Worm (Caenorhabditis elegans) whole organism, late embryonic: ENCODE measurements around the gene ced-7.

Experiments
- K09A11.1 ChIP-seq: sonication (generic microtip); optimal IDR thresholded peaks from 2 replicates; lab custom pipeline; 2017; ENCODE audit warnings: antibody characterized with exemption, mild to moderate bottlenecking, missing genetic modification characterization, missing compliant biosample characterization; ENCODE audit not compliant: insufficient read depth
- ahr-1 ChIP-seq: sonication (generic microtip); optimal IDR thresholded peaks from 2 replicates; lab custom pipeline; 2016; ENCODE audit warnings: missing genetic modification characterization, missing compliant biosample characterization
- ama-1 ChIP-seq: fragments of 150-350 bp; optimal IDR thresholded peaks from 2 replicates; lab custom pipeline; 2014
- ceh-14 ChIP-seq: sonication (generic microtip); optimal IDR thresholded peaks from 2 replicates; lab custom pipeline; 2016; ENCODE audit warnings: missing genotype, missing genetic modification characterization, missing compliant biosample characterization
- ceh-19 ChIP-seq: fragments of 200-800 bp; sonication (Bioruptor generic); optimal IDR thresholded peaks from 2 replicates; lab custom pipeline; 2018; ENCODE audit warnings: mild to moderate bottlenecking, missing genetic modification characterization, missing compliant biosample characterization
- ceh-22 ChIP-seq: sonication (generic microtip); optimal IDR thresholded peaks from 2 replicates; lab custom pipeline; 2017; ENCODE audit warnings: missing biosample characterization, missing genetic modification characterization
- ceh-30 ChIP-seq: fragments of 150-350 bp; optimal IDR thresholded peaks from 2 replicates; lab custom pipeline; 2014; ENCODE audit warnings: missing biosample characterization, missing genetic modification characterization
- ceh-31 ChIP-seq: sonication (generic microtip); optimal IDR thresholded peaks from 2 replicates; lab custom pipeline; 2016; ENCODE audit warnings: missing genetic modification characterization, missing compliant biosample characterization
- ceh-48 ChIP-seq: sonication (generic microtip); optimal IDR thresholded peaks from 2 replicates; lab custom pipeline; 2016; ENCODE audit warnings: missing genetic modification characterization, inconsistent platforms, missing compliant biosample characterization
- ceh-9 ChIP-seq: sonication (generic microtip); optimal IDR thresholded peaks from 2 replicates; lab custom pipeline; 2016; ENCODE audit warnings: mild to moderate bottlenecking, missing genetic modification characterization, inconsistent platforms, missing compliant biosample characterization
- dmd-4 ChIP-seq: sonication (generic microtip); optimal IDR thresholded peaks from 2 replicates; lab custom pipeline; 2016; ENCODE audit warnings: borderline replicate concordance, missing genetic modification characterization, missing compliant biosample characterization
- dve-1 ChIP-seq: sonication (generic microtip); optimal IDR thresholded peaks from 2 replicates; lab custom pipeline; 2017; ENCODE audit warnings: antibody characterized with exemption, mild to moderate bottlenecking, missing genetic modification characterization, missing compliant biosample characterization
- elt-2 ChIP-seq: sonication (generic microtip); optimal IDR thresholded peaks from 2 replicates; lab custom pipeline; 2016; ENCODE audit warnings: missing genetic modification reagents, missing genetic modification characterization, missing compliant biosample characterization
- elt-4 ChIP-seq: sonication (generic microtip); optimal IDR thresholded peaks from 2 replicates; lab custom pipeline; 2016; ENCODE audit warnings: missing genetic modification characterization, missing compliant biosample characterization
- ets-4 ChIP-seq: sonication (generic microtip); optimal IDR thresholded peaks from 2 replicates; lab custom pipeline; 2016; ENCODE audit warnings: missing genetic modification characterization, missing compliant biosample characterization
- fax-1 ChIP-seq: sonication (generic microtip); optimal IDR thresholded peaks from 2 replicates; lab custom pipeline; 2016; ENCODE audit warnings: missing genotype, missing genetic modification characterization, missing compliant biosample characterization
- hlh-8 ChIP-seq: sonication (generic microtip); optimal IDR thresholded peaks from 2 replicates; lab custom pipeline; 2016; ENCODE audit warnings: missing genotype, missing genetic modification characterization, missing compliant biosample characterization
- lim-6 ChIP-seq: sonication (generic microtip); optimal IDR thresholded peaks from 2 replicates; lab custom pipeline; 2016; ENCODE audit warnings: missing genetic modification characterization, missing compliant biosample characterization
- lin-11 ChIP-seq: fragments of 200-800 bp; sonication (Bioruptor generic); optimal IDR thresholded peaks from 2 replicates; lab custom pipeline; 2018; ENCODE audit warnings: mild to moderate bottlenecking, missing genetic modification characterization, missing compliant biosample characterization
- madf-2 ChIP-seq: sonication (generic microtip); optimal IDR thresholded peaks from 2 replicates; lab custom pipeline; 2017; ENCODE audit warnings: missing genetic modification characterization, missing compliant biosample characterization
- mec-3 ChIP-seq: sonication (generic microtip); optimal IDR thresholded peaks from 2 replicates; lab custom pipeline; 2016; ENCODE audit warnings: borderline replicate concordance, missing genetic modification characterization, missing compliant biosample characterization
- nhr-11 ChIP-seq: fragments of 150-350 bp; optimal IDR thresholded peaks from 2 replicates; lab custom pipeline; 2014; ENCODE audit warnings: missing biosample characterization, missing genetic modification characterization
- odd-2 ChIP-seq: sonication (generic microtip); optimal IDR thresholded peaks from 2 replicates; lab custom pipeline; 2017; ENCODE audit warnings: antibody characterized with exemption, mild to moderate bottlenecking, missing genetic modification characterization, missing compliant biosample characterization
- pag-3 ChIP-seq: sonication (generic microtip); optimal IDR thresholded peaks from 2 replicates; lab custom pipeline; 2016; ENCODE audit warnings: missing compliant biosample characterization, missing genetic modification characterization, borderline replicate concordance
- pax-1 ChIP-seq: fragments of 150-350 bp; optimal IDR thresholded peaks from 2 replicates; lab custom pipeline; 2014; ENCODE audit warnings: missing biosample characterization, missing genetic modification characterization
- pha-4 ChIP-seq: fragments of 150-350 bp; optimal IDR thresholded peaks from 2 replicates; lab custom pipeline; 2018; ENCODE audit warnings: missing biosample characterization, missing genetic modification reagents, missing genetic modification characterization
- ref-2 ChIP-seq: sonication (generic microtip); optimal IDR thresholded peaks from 2 replicates; lab custom pipeline; 2016; ENCODE audit warnings: missing genetic modification characterization, missing compliant biosample characterization
- sox-2 ChIP-seq: fragments of 200-800 bp; sonication (Bioruptor generic); IDR thresholded peaks from 2 replicates; pipeline ENCODE4 v1.3.6; 2022; ENCODE audit warnings: missing genetic modification reagents, missing genetic modification characterization, missing compliant biosample characterization
- syd-9 ChIP-seq: sonication (generic microtip); optimal IDR thresholded peaks from 2 replicates; lab custom pipeline; 2016; ENCODE audit warnings: mild to moderate bottlenecking, missing genetic modification characterization, moderate library complexity, missing compliant biosample characterization
- tbx-2 ChIP-seq: sonication (generic microtip); optimal IDR thresholded peaks from 2 replicates; lab custom pipeline; 2016; ENCODE audit warnings: missing genetic modification characterization, missing compliant biosample characterization
- unc-3 ChIP-seq, 2 experiments: fragments of 200-800 bp in 1 of 2; sonication (Bioruptor generic) in 1 of 2; sonication (generic microtip) in 1 of 2; conservative IDR thresholded peaks in 1 of 2; optimal IDR thresholded peaks in 1 of 2; 2 replicates each; pipeline versions ENCODE4 v1.3.6 to Lab custom; 2016 to 2022; ENCODE audit warnings: missing compliant biosample characterization in 2 of 2, missing genetic modification characterization in 2 of 2, missing genetic modification reagents in 1 of 2
- unc-42 ChIP-seq: sonication (generic microtip); optimal IDR thresholded peaks from 2 replicates; lab custom pipeline; 2016; ENCODE audit warnings: missing genotype, missing genetic modification characterization, missing compliant biosample characterization
- ztf-16 ChIP-seq: sonication (generic microtip); optimal IDR thresholded peaks from 2 replicates; lab custom pipeline; 2017; ENCODE audit warnings: missing genetic modification characterization, missing compliant biosample characterization

The ced-7 gene

DNA sequence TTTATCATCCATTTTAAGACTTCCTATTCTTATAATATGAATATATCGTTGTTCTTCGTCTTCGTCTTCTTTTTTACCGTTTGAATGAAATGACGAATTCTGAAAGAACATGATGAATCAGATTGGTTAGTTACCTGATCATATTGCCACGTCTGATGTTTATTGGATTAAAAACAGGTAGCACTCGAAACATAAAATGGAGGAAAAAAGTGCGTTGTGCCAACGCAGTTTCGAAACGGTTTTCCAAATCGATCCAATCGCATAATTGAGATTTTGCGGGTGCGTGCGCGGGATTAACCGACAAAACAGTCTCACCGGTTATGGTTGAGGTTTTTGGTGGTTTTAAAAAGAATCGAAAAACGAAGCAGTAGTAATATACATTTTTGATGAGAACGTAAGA lies 15.7 kb upstream of the ced-7 start, which contains the start of gene rom-2:
TSS of gene rom-2 (minus strand) at position 101 of the 400 bp plus-strand sequence.
- TF ChIP-seq pha-4 (tag; lab: Kevin White, UChicago), result no peak
- TF ChIP-seq ref-2 (tag; lab: Kevin White, UChicago), result no peak
- TF ChIP-seq ahr-1 (tag; lab: Kevin White, UChicago), result no peak
- no peak for TF ChIP-seq odd-2 (tag; lab: Kevin White, UChicago)
- TF ChIP-seq pag-3, result no peak
- no peak for TF ChIP-seq ceh-19
- no peak for TF ChIP-seq lin-11 (tag; lab: Kevin White, UChicago)
- TF ChIP-seq ceh-48 (tag; lab: Kevin White, UChicago), result no peak
- TF ChIP-seq ceh-30, result no peak
- no peak for TF ChIP-seq elt-4 (tag; lab: Kevin White, UChicago)
- no peak for TF ChIP-seq ets-4 (tag; lab: Kevin White, UChicago)
- no peak for TF ChIP-seq syd-9 (tag; lab: Kevin White, UChicago)
- TF ChIP-seq lim-6, result no peak
- no peak for TF ChIP-seq K09A11.1 (tag; lab: Kevin White, UChicago)

DNA sequence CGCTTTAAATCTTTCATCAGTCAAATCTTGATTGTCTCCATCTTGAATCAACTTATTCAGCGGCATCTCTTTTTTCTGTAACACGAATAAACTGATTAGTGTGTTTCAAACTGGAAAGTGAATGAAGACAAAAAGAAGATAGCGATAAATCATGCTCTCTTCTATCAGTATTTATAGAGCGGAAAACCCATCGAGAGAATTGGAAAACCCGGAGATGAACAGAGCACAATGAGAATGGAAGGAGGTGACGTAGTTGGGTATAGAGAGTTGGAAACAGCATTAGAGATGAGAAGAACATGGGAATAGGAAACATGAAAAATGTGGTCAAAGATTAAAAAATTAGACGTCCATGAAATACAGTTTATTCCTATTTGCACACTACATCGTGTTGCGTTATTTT lies 12.2 kb upstream of the ced-7 start, which contains the start of gene acox-1.5:
TSS of gene acox-1.5 (minus strand) at position 75 of the 400 bp plus-strand sequence.
- no peak for TF ChIP-seq ztf-16 (tag; lab: Kevin White, UChicago)
- TF ChIP-seq pax-1, result no peak
- TF ChIP-seq dmd-4, result no peak
- no peak for TF ChIP-seq ceh-31 (tag; lab: Kevin White, UChicago)
- no peak for TF ChIP-seq odd-2 (tag; lab: Kevin White, UChicago)
- no peak for TF ChIP-seq unc-3 (GFP tag; conservative IDR thresholded peaks at IDR 0.05; lab: Robert Waterston, UW)
- no peak for TF ChIP-seq unc-3 (tag; optimal IDR thresholded peaks at IDR 0.05; lab: Kevin White, UChicago)
- TF ChIP-seq hlh-8, result no peak
- TF ChIP-seq tbx-2 (tag; lab: Kevin White, UChicago), result no peak
- TF ChIP-seq sox-2 (GFP tag; lab: Robert Waterston, UW), result no peak
- TF ChIP-seq madf-2 (tag; lab: Kevin White, UChicago), result no peak
- no peak for TF ChIP-seq dve-1 (tag; lab: Kevin White, UChicago)

DNA sequence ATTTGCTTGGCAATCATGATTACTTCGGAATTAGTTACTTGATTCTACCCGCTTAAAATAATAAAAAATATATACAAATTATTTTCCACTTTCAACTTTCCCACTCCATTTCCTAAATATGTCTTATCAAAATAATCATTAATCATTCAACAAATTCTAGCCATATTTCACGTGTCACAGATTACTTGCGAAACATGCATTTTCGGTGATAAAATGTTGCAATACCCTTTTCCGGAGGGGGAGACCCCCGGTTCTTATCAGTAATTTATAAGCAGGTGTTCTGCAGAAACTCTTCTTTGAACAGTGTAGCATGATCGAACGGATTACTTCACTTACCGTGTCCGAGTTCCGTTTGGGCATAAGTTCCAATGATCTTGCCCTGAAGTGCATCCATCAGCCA lies 10.3 kb upstream of the ced-7 start:
- TF ChIP-seq ceh-9 (tag; lab: Kevin White, UChicago) (no peak), elt-2 (tag; lab: Kevin White, UChicago) (peak; percentile 90)

DNA sequence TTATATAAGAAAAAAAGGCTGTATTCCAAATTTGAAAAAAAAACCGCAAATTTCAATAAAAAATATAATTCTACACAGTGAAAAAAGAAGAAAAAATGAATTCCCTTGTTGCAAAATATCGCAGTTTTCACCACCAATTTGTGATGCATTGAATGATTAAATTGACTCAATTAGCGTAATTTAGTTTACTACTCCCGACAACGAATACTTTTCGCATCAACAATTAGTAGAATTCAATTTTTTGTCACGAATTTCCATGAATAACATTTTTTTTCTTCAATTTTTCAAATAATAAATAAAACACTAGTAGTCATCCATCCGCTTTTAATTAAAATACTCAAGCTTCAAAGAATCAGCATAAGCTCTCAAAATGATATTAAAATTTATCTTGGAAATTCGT lies 5.4 kb upstream of the ced-7 start:
- TF ChIP-seq unc-42 (tag; lab: Kevin White, UChicago) (peak; percentile 91), ceh-9 (tag; lab: Kevin White, UChicago) (no peak), ceh-22 (no peak), ztf-16 (tag; lab: Kevin White, UChicago) (no peak), nhr-11 (tag; lab: Kevin White, UChicago) (no peak), sox-2 (GFP tag; lab: Robert Waterston, UW) (no peak), ama-1 (lab: Kevin White, UChicago) (no peak), ref-2 (tag; lab: Kevin White, UChicago) (no peak), fax-1 (tag; lab: Kevin White, UChicago) (no peak)

DNA sequence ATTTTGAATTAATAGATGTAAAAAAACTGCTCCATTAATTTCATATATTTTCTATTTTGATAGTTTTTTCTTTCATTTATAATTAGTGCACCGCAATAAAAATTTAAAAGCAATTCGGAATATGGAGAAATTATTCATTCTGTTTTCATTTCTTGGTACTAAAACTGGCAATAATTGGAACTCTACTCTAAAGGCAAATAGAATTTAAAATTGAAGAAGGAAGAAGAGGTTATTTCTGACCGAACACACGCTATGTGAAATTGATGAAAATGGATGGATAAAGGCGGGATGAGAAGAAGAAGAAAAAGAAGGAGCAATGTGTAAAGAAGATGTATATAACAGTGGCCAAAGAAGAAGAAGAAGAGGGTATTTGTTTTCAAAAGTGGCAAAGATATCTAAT lies 3.3 kb upstream of the ced-7 start:
- peak; percentile 57 for TF ChIP-seq unc-42 (tag; lab: Kevin White, UChicago)
- no peak for TF ChIP-seq odd-2 (tag; lab: Kevin White, UChicago)
- no peak for TF ChIP-seq ceh-31 (tag; lab: Kevin White, UChicago)
- TF ChIP-seq dmd-4, result no peak
- no peak for TF ChIP-seq hlh-8
- TF ChIP-seq ceh-14 (tag; lab: Kevin White, UChicago), result peak; percentile 13
- no peak for TF ChIP-seq pax-1

DNA sequence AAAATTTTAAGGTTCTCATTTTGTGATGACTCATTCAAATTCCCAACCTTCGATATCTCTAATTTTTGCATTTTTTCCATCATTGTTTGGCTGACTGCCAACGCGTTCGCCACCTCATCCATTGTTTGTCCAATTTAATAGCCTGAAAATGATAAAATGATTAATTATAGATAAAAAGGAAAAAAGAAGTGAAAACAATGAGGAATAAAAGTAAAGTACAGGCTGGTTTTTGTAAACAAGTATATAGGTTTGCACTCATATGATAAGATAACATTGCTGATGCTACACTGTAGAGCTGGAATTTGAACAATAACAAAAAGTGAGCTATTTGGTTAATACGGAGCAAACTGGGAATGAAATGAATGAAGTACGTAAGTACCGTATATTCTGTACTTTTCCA lies 2.4 kb upstream of the ced-7 start, which contains the start of gene C48B4.3:
TSS of gene C48B4.3 (minus strand) at position 149 of the 400 bp plus-strand sequence.
- TF ChIP-seq syd-9 (tag; lab: Kevin White, UChicago) (no peak), mec-3 (tag; lab: Kevin White, UChicago) (no peak), elt-2 (tag; lab: Kevin White, UChicago) (peak; percentile 16), ceh-31 (tag; lab: Kevin White, UChicago) (no peak)
- TF ChIP-seq, all 69 proteins: peak for 1
